Worm (Caenorhabditis elegans): ENCODE data around the gene C39B10.1.

- TF ChIP-seq zim-3 (tag; optimal IDR thresholded peaks at IDR 0.05) (no peak), pha-4 (tag; optimal IDR thresholded peaks at IDR 0.05) (no peak), nhr-27 (tag; optimal IDR thresholded peaks at IDR 0.05) (no peak), Y53F4B.3 (GFP tag; IDR thresholded peaks at IDR 0.05) (no peak), ama-1 (optimal IDR thresholded peaks at IDR 0.05) (no peak), ama-1 (GFP tag; optimal IDR thresholded peaks at IDR 0.05) (no peak), ets-4 (GFP tag; optimal IDR thresholded peaks at IDR 0.05) (no peak), hlh-26 (GFP tag; conservative IDR thresholded peaks at IDR 0.05) (no peak)
These were observed 27.9 kb downstream of the C39B10.1 start for ce11 chrX:10435492-10435939.

Data from whole organism, young adult.